Worm (Caenorhabditis elegans): ENCODE results near the gene cab-1.
A peak's percentile ranks its signal among the peaks of the same experiment; 100 is the strongest.

The cab-1 gene

DNA sequence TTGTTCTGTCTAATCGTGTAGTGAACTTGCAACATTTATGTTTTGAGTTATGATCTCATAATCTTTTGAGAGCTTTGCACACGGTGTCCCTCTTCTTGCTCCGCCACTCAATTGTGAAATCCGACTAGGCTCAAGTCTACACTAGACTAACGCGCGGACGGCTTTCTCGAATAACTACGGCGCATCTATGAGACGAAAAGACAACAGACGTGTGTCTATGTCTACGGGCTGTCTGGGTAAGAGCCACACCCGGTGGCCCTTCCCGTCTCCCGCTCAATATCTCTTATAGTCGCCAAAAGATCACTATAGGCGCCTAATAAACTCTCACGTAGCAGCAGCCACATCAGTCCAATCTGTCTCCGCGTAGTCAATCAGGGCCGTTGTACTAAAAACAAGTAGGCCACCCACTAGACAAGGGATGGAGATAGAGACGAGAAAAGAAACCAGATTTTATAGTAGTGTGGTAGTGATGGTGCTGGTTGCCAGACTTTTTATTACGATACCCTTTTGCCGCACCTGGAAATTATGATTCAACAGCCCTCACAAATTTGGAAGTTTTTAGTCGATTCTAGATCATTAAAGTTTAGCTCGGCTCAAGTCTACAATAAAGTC lies 36.9 kb downstream of the cab-1 start:
- TF ChIP-seq nhr-19 (GFP tag; conservative IDR thresholded peaks at IDR 0.05): peak; percentile 19; the same call in 1 of the 2 replicates
- peak; percentile 17 for TF ChIP-seq mep-1 (tag; optimal IDR thresholded peaks at IDR 0.05)
- TF ChIP-seq elt-3 (tag; optimal IDR thresholded peaks at IDR 0.05): no peak
- TF ChIP-seq lin-14 (GFP tag; optimal IDR thresholded peaks at IDR 0.05): peak; percentile 25
- peak; percentile 36 for TF ChIP-seq sup-37 (GFP tag; optimal IDR thresholded peaks at IDR 0.05)
- peak; percentile 45 for TF ChIP-seq dsc-1 (tag; optimal IDR thresholded peaks at IDR 0.05)
- TF ChIP-seq unc-86 (tag; optimal IDR thresholded peaks at IDR 0.05): no peak
- TF ChIP-seq nhr-20 (tag; optimal IDR thresholded peaks at IDR 0.05): peak; percentile 28
- TF ChIP-seq lin-15B (tag; optimal IDR thresholded peaks at IDR 0.05): no peak
- peak; percentile 18 for TF ChIP-seq nhr-77 (tag; optimal IDR thresholded peaks at IDR 0.05)
- no peak for TF ChIP-seq hlh-17 (GFP tag; optimal IDR thresholded peaks at IDR 0.05; ENCODE audit: borderline replicate concordance)
- TF ChIP-seq irx-1 (tag; optimal IDR thresholded peaks at IDR 0.05): no peak
- no peak for TF ChIP-seq blmp-1 (tag; optimal IDR thresholded peaks at IDR 0.05)
- TF ChIP-seq ceh-82 (tag; optimal IDR thresholded peaks at IDR 0.05): peak in 2 of 3 experiments; percentile 1 to 6
- peak; percentile 10 for TF ChIP-seq tbx-2 (tag; optimal IDR thresholded peaks at IDR 0.05)
- TF ChIP-seq nhr-71 (tag; optimal IDR thresholded peaks at IDR 0.05): peak; percentile 25
- no peak for TF ChIP-seq efl-1 (optimal IDR thresholded peaks at IDR 0.05)
- peak in 1 of 2 experiments; percentile 50 for TF ChIP-seq efl-1 (GFP tag; optimal IDR thresholded peaks at IDR 0.05 in 1 of 2)

ce11 chrX:12174686-12175404 lies 37.9 kb downstream of the cab-1 start:
- TF ChIP-seq nhr-237 (tag; optimal IDR thresholded peaks at IDR 0.05) (no peak), rnt-1 (tag; optimal IDR thresholded peaks at IDR 0.05) (peak; percentile 7), unc-98 (GFP tag; IDR thresholded peaks at IDR 0.05) (no peak), C16A3.4 (tag; optimal IDR thresholded peaks at IDR 0.05) (no peak), alr-1 (tag; optimal IDR thresholded peaks at IDR 0.05; ENCODE audit: borderline replicate concordance) (no peak), nhr-71 (tag; optimal IDR thresholded peaks at IDR 0.05) (peak; percentile 40), dsc-1 (tag; optimal IDR thresholded peaks at IDR 0.05) (peak; percentile 65), unc-86 (tag; optimal IDR thresholded peaks at IDR 0.05) (peak; percentile 48), mab-9 (GFP tag; IDR thresholded peaks at IDR 0.05) (no peak), snu-23 (GFP tag; optimal IDR thresholded peaks at IDR 0.05) (peak; percentile 14), ztf-11 (tag; optimal IDR thresholded peaks at IDR 0.05) (peak in 1 of 2 experiments; percentile 45), nhr-12 (tag; optimal IDR thresholded peaks at IDR 0.05) (no peak), elt-3 (tag; optimal IDR thresholded peaks at IDR 0.05) (no peak), elt-2 (tag; optimal IDR thresholded peaks at IDR 0.05) (peak; percentile 11), ceh-8 (GFP tag; optimal IDR thresholded peaks at IDR 0.05) (no peak)

- TF ChIP-seq nhr-76 (tag; optimal IDR thresholded peaks at IDR 0.05) (no peak), nhr-47 (tag; optimal IDR thresholded peaks at IDR 0.05) (no peak), nhr-85 (tag) (peak; percentile 55), elt-2 (tag; optimal IDR thresholded peaks at IDR 0.05) (peak; percentile 26), ceh-8 (GFP tag; optimal IDR thresholded peaks at IDR 0.05) (no peak), mef-2 (tag; optimal IDR thresholded peaks at IDR 0.05) (no peak), tbx-2 (tag; optimal IDR thresholded peaks at IDR 0.05) (no peak)
These were observed 38.7 kb downstream of the cab-1 start for ce11 chrX:12173989-12174388.

- peak; percentile 18 for TF ChIP-seq rnt-1 (tag; optimal IDR thresholded peaks at IDR 0.05)
- peak in 1 of 2 experiments; percentile 17 for TF ChIP-seq efl-1 (optimal IDR thresholded peaks at IDR 0.05)
- no peak for TF ChIP-seq efl-1 (GFP tag; optimal IDR thresholded peaks at IDR 0.05 in 1 of 2)
- TF ChIP-seq ztf-11 (tag; optimal IDR thresholded peaks at IDR 0.05): peak in 1 of 2 experiments; percentile 19
- TF ChIP-seq efl-3 (GFP tag; optimal IDR thresholded peaks at IDR 0.05): no peak
- peak in 1 of 2 experiments; percentile 1 for TF ChIP-seq lin-35 (GFP tag; optimal IDR thresholded peaks at IDR 0.05)
- TF ChIP-seq dsc-1 (tag; optimal IDR thresholded peaks at IDR 0.05): no peak
- TF ChIP-seq nhr-85 (tag): peak; percentile 85
- no peak for TF ChIP-seq swsn-7 (tag; optimal IDR thresholded peaks at IDR 0.05)
- peak; percentile 25 for TF ChIP-seq nhr-90 (tag; optimal IDR thresholded peaks at IDR 0.05; ENCODE audit: poor library complexity)
- peak; percentile 56 for TF ChIP-seq lin-14 (GFP tag; optimal IDR thresholded peaks at IDR 0.05)
- peak; percentile 10 for TF ChIP-seq elt-2 (tag; optimal IDR thresholded peaks at IDR 0.05)
- no peak for TF ChIP-seq C34B4.2 (tag; optimal IDR thresholded peaks at IDR 0.05)
- TF ChIP-seq nhr-20 (tag; optimal IDR thresholded peaks at IDR 0.05): peak; percentile 18
- no peak for TF ChIP-seq isw-1 (GFP tag; IDR thresholded peaks at IDR 0.05)
These were observed 40.1 kb downstream of the cab-1 start for ce11 chrX:12172482-12173134.

All from whole organism, L1 larva.